Fruit fly (Drosophila melanogaster) whole organism, embryonic: ENCODE results near the gene Tet.

Experiments
- BEAF-32 ChIP-seq: fragments of 200-800 bp; sonication (Bioruptor generic); optimal IDR thresholded peaks from 3 replicates; lab custom pipeline; 2017; ENCODE audit warnings: missing biosample characterization, missing genetic modification characterization, mild to moderate bottlenecking, moderate library complexity, missing genetic modification reagents
- Bgb ChIP-seq: fragments of 200-800 bp; sonication (Bioruptor generic); IDR thresholded peaks from 2 replicates; pipeline ENCODE4 v1.3.6; 2022; ENCODE audit warnings: missing biosample characterization, missing genetic modification characterization; ENCODE audit not compliant: partially characterized antibody
- CG10147 ChIP-seq: fragments of 200-800 bp; sonication (Bioruptor generic); optimal IDR thresholded peaks from 2 replicates; lab custom pipeline; 2019; ENCODE audit warnings: missing biosample characterization, mild to moderate bottlenecking, missing genetic modification characterization, moderate library complexity
- CG10366 ChIP-seq: fragments of 200-800 bp; sonication (Bioruptor generic); IDR thresholded peaks from 2 replicates; pipeline ENCODE4 v1.3.6; 2022; ENCODE audit warnings: missing biosample characterization, missing genetic modification characterization
- CG10979 ChIP-seq: fragments of 200-800 bp; sonication (Bioruptor generic); optimal IDR thresholded peaks from 2 replicates; lab custom pipeline; 2018; ENCODE audit warnings: missing biosample characterization, mild to moderate bottlenecking, missing genetic modification characterization, moderate library complexity
- CG13123 ChIP-seq: fragments of 200-800 bp; sonication (Bioruptor generic); optimal IDR thresholded peaks from 2 replicates; lab custom pipeline; 2016; ENCODE audit warnings: missing biosample characterization, missing genetic modification characterization
- CG13287 ChIP-seq: fragments of 200-800 bp; sonication (Bioruptor generic); IDR thresholded peaks from 2 replicates; pipeline ENCODE4 v1.3.6; 2022; ENCODE audit warnings: missing biosample characterization, missing genetic modification characterization; ENCODE audit not compliant: partially characterized antibody
- CG13296 ChIP-seq: fragments of 200-800 bp; sonication (Bioruptor generic); optimal IDR thresholded peaks from 3 replicates; lab custom pipeline; 2018; ENCODE audit warnings: missing biosample characterization, mild to moderate bottlenecking, missing genetic modification characterization
- CG14710 ChIP-seq: fragments of 200-800 bp; sonication (Bioruptor generic); optimal IDR thresholded peaks from 3 replicates; lab custom pipeline; 2019; ENCODE audit warnings: missing biosample characterization, mild to moderate bottlenecking, missing genetic modification characterization, moderate library complexity
- CG2120 ChIP-seq: fragments of 200-800 bp; sonication (Bioruptor generic); optimal IDR thresholded peaks from 3 replicates; lab custom pipeline; 2016; ENCODE audit warnings: missing biosample characterization, missing genetic modification characterization
- CG30403 ChIP-seq: fragments of 200-800 bp; sonication (Bioruptor generic); optimal IDR thresholded peaks from 3 replicates; lab custom pipeline; 2016; ENCODE audit warnings: missing biosample characterization, missing genetic modification characterization
- CG31224 ChIP-seq: fragments of 200-800 bp; sonication (Bioruptor generic); IDR thresholded peaks from 2 replicates; pipeline ENCODE4 v1.3.6; 2022; ENCODE audit warnings: missing biosample characterization, missing genetic modification characterization
- CG33557 ChIP-seq: fragments of 200-800 bp; sonication (Bioruptor generic); optimal IDR thresholded peaks from 2 replicates; lab custom pipeline; 2019; ENCODE audit warnings: missing biosample characterization, mild to moderate bottlenecking, missing genetic modification characterization, moderate library complexity
- CG3838 ChIP-seq: fragments of 200-800 bp; sonication (Bioruptor generic); optimal IDR thresholded peaks from 3 replicates; lab custom pipeline; 2016; ENCODE audit warnings: missing biosample characterization, missing genetic modification characterization
- CG43689 ChIP-seq: fragments of 200-800 bp; sonication (Bioruptor generic); IDR thresholded peaks from 2 replicates; pipeline ENCODE4 v1.3.6; 2022; ENCODE audit warnings: missing biosample characterization, missing genetic modification characterization
- CG4424 ChIP-seq: fragments of 200-800 bp; sonication (Bioruptor generic); optimal IDR thresholded peaks from 3 replicates; lab custom pipeline; 2016; ENCODE audit warnings: missing biosample characterization, missing genetic modification characterization
- CG6813 ChIP-seq: fragments of 200-800 bp; sonication (Bioruptor generic); optimal IDR thresholded peaks from 2 replicates; lab custom pipeline; 2017; ENCODE audit warnings: missing biosample characterization, missing genetic modification characterization, mild to moderate bottlenecking, moderate library complexity, missing genetic modification reagents
- CG6854 ChIP-seq: fragments of 200-800 bp; sonication (Bioruptor generic); optimal IDR thresholded peaks from 3 replicates; lab custom pipeline; 2017; ENCODE audit warnings: missing biosample characterization, mild to moderate bottlenecking, missing genetic modification characterization
- CG7271 ChIP-seq: fragments of 200-800 bp; sonication (Bioruptor generic); optimal IDR thresholded peaks from 2 replicates; lab custom pipeline; 2018; ENCODE audit warnings: missing biosample characterization, mild to moderate bottlenecking, missing genetic modification characterization, moderate library complexity
- CG7357 ChIP-seq: fragments of 200-800 bp; sonication (Bioruptor generic); IDR thresholded peaks from 3 replicates; pipeline ENCODE4 v1.3.6; 2022; ENCODE audit warnings: missing biosample characterization, missing genetic modification characterization
- CG7556 ChIP-seq: fragments of 200-800 bp; sonication (Bioruptor generic); optimal IDR thresholded peaks from 2 replicates; lab custom pipeline; 2017; ENCODE audit warnings: missing biosample characterization, mild to moderate bottlenecking, missing genetic modification characterization
- CG8359 ChIP-seq: fragments of 200-800 bp; sonication (Bioruptor generic); optimal IDR thresholded peaks from 2 replicates; lab custom pipeline; 2017; ENCODE audit warnings: missing biosample characterization, mild to moderate bottlenecking, missing genetic modification characterization, borderline replicate concordance
- CG9215 ChIP-seq: fragments of 200-800 bp; sonication (Bioruptor generic); IDR thresholded peaks from 2 replicates; pipeline ENCODE4 v1.3.6; 2022; ENCODE audit warnings: missing biosample characterization, missing genetic modification characterization
- Dbx ChIP-seq: fragments of 200-800 bp; sonication (Bioruptor generic); IDR thresholded peaks from 3 replicates; pipeline ENCODE4 v1.3.6; 2022; ENCODE audit warnings: missing biosample characterization, missing genetic modification characterization
- Fer3 ChIP-seq: fragments of 200-800 bp; sonication (Bioruptor generic); optimal IDR thresholded peaks from 2 replicates; lab custom pipeline; 2018; ENCODE audit warnings: missing biosample characterization, mild to moderate bottlenecking, missing genetic modification characterization, moderate library complexity
- HLH4C ChIP-seq: fragments of 200-800 bp; sonication (Bioruptor generic); IDR thresholded peaks from 3 replicates; pipeline ENCODE4 v1.3.6; 2022; ENCODE audit warnings: missing biosample characterization, missing genetic modification characterization; ENCODE audit not compliant: partially characterized antibody
- Hey ChIP-seq: fragments of 200-800 bp; sonication (Bioruptor generic); optimal IDR thresholded peaks from 3 replicates; lab custom pipeline; 2018; ENCODE audit warnings: missing biosample characterization, mild to moderate bottlenecking, missing genetic modification characterization
- Mes4 ChIP-seq: fragments of 200-800 bp; sonication (Bioruptor generic); optimal IDR thresholded peaks from 2 replicates; lab custom pipeline; 2016; ENCODE audit warnings: missing biosample characterization, missing genetic modification characterization
- Oli ChIP-seq: fragments of 200-800 bp; sonication (Bioruptor generic); optimal IDR thresholded peaks from 2 replicates; lab custom pipeline; 2018; ENCODE audit warnings: missing biosample characterization, mild to moderate bottlenecking, missing genetic modification characterization, moderate library complexity
- Opbp ChIP-seq: fragments of 200-800 bp; sonication (Bioruptor generic); IDR thresholded peaks from 3 replicates; pipeline ENCODE4 v1.3.6; 2022; ENCODE audit warnings: missing biosample characterization, missing genetic modification characterization; ENCODE audit not compliant: partially characterized antibody
- Sin3A ChIP-seq: fragments of >200 bp; optimal IDR thresholded peaks from 2 replicates; lab custom pipeline; 2018
- Sry-δ ChIP-seq: fragments of 200-800 bp; sonication (Bioruptor generic); optimal IDR thresholded peaks from 2 replicates; lab custom pipeline; 2016; ENCODE audit warnings: missing biosample characterization, missing genetic modification characterization
- ap ChIP-seq: fragments of 200-800 bp; sonication (Bioruptor generic); IDR thresholded peaks from 2 replicates; pipeline ENCODE4 v1.3.6; 2022; ENCODE audit warnings: missing biosample characterization, missing genetic modification characterization
- bab2 ChIP-seq: fragments of 200-800 bp; sonication (Bioruptor generic); optimal IDR thresholded peaks from 2 replicates; lab custom pipeline; 2016; ENCODE audit warnings: missing biosample characterization, missing genetic modification characterization
- br ChIP-seq: fragments of >200 bp; optimal IDR thresholded peaks from 2 replicates; lab custom pipeline; 2017
- cas ChIP-seq: fragments of 200-800 bp; sonication (Bioruptor generic); IDR thresholded peaks from 2 replicates; pipeline ENCODE4 v1.3.6; 2022; ENCODE audit warnings: missing biosample characterization, missing genetic modification characterization
- dmrt99B ChIP-seq: fragments of 200-800 bp; sonication (Bioruptor generic); optimal IDR thresholded peaks from 2 replicates; lab custom pipeline; 2018; ENCODE audit warnings: missing biosample characterization, mild to moderate bottlenecking, missing genetic modification characterization, moderate library complexity
- ems ChIP-seq: fragments of 200-800 bp; sonication (Bioruptor generic); optimal IDR thresholded peaks from 3 replicates; lab custom pipeline; 2016; ENCODE audit warnings: missing biosample characterization, missing genetic modification characterization
- eyg ChIP-seq: fragments of 200-800 bp; sonication (Bioruptor generic); optimal IDR thresholded peaks from 3 replicates; lab custom pipeline; 2016; ENCODE audit warnings: missing biosample characterization, missing genetic modification characterization
- fru ChIP-seq: fragments of >200 bp; optimal IDR thresholded peaks from 2 replicates; lab custom pipeline; 2017
- hb ChIP-seq: fragments of 200-800 bp; sonication (Bioruptor generic); IDR thresholded peaks from 3 replicates; pipeline ENCODE4 v1.3.6; 2022; ENCODE audit warnings: missing biosample characterization, missing genetic modification characterization; ENCODE audit not compliant: partially characterized antibody
- jing ChIP-seq: fragments of 200-800 bp; sonication (Bioruptor generic); optimal IDR thresholded peaks from 2 replicates; lab custom pipeline; 2018; ENCODE audit warnings: missing biosample characterization, mild to moderate bottlenecking, missing genetic modification characterization
- klu ChIP-seq: fragments of 200-800 bp; sonication (Bioruptor generic); IDR thresholded peaks from 2 replicates; pipeline ENCODE4 v1.3.6; 2022; ENCODE audit warnings: missing biosample characterization, missing genetic modification characterization
- oc ChIP-seq: fragments of 200-800 bp; sonication (Bioruptor generic); optimal IDR thresholded peaks from 2 replicates; lab custom pipeline; 2018; ENCODE audit warnings: missing biosample characterization, mild to moderate bottlenecking, missing genetic modification characterization, moderate library complexity
- pho ChIP-seq: fragments of 200-800 bp; sonication (Bioruptor generic); optimal IDR thresholded peaks from 2 replicates; lab custom pipeline; 2016; ENCODE audit warnings: missing biosample characterization, missing genetic modification characterization
- psq ChIP-seq: fragments of 200-800 bp; sonication (Bioruptor generic); optimal IDR thresholded peaks from 2 replicates; lab custom pipeline; 2017; ENCODE audit warnings: missing biosample characterization, missing genetic modification characterization
- scrt ChIP-seq: fragments of 200-800 bp; sonication (Bioruptor generic); optimal IDR thresholded peaks from 2 replicates; lab custom pipeline; 2018; ENCODE audit warnings: missing biosample characterization, mild to moderate bottlenecking, missing genetic modification characterization, moderate library complexity
- so ChIP-seq: fragments of 200-800 bp; sonication (Bioruptor generic); IDR thresholded peaks from 3 replicates; pipeline ENCODE4 v1.3.6; 2022; ENCODE audit warnings: missing biosample characterization, missing genetic modification characterization
- trh ChIP-seq: fragments of 200-800 bp; sonication (Bioruptor generic); optimal IDR thresholded peaks from 2 replicates; lab custom pipeline; 2016; ENCODE audit warnings: missing biosample characterization, missing genetic modification characterization
- yki ChIP-seq: fragments of >200 bp; optimal IDR thresholded peaks from 3 replicates; lab custom pipeline; 2018
- zen ChIP-seq: fragments of 200-800 bp; sonication (Bioruptor generic); optimal IDR thresholded peaks from 3 replicates; lab custom pipeline; 2018; ENCODE audit warnings: missing biosample characterization, mild to moderate bottlenecking, missing genetic modification characterization, moderate library complexity

Gene Tet

DNA sequence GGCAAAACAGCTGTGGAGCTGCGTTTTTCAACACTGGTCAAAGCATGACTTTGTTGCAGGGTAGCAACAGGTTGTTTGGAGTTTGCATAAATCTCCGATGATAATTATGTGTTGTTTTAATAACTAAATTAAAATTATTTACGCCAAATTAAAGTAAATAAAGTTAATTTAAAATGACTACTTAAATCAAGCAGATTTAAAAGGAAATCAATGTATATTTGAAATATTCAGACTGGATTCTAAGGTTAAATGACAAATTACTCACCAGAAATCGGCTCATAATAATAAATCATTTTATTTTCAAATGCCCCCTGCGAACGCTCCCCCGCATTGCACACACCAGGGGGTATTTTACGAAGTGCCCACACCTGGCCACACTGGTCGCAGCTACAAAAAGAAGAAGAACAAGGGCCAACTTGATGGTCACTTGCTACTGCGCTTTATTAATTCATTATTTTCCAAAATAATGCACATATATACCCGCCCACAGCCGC is 104.9 kb downstream of the Tet start, which contains the start of the genes CG12093 and Atg2 (continued):
- peak; percentile 80 for TF ChIP-seq bab2 (GFP tag; lab: Kevin White, UChicago)
- peak; percentile 45; the same call in 1 of the 2 replicates for TF ChIP-seq Bgb
- no peak for TF ChIP-seq HLH4C (GFP tag; lab: Robert Waterston, UW)
- TF ChIP-seq klu (GFP tag; lab: Robert Waterston, UW), result peak; percentile 96
- peak; percentile 87 for TF ChIP-seq zen (tag; lab: Kevin White, UChicago)
- peak; percentile 66 for TF ChIP-seq CG3838 (GFP tag; lab: Kevin White, UChicago)
- peak; percentile 89 for TF ChIP-seq so (GFP tag; lab: Robert Waterston, UW)
- peak; percentile 44 for TF ChIP-seq Sry-δ
- TF ChIP-seq CG9215 (GFP tag; lab: Robert Waterston, UW), result peak; percentile 94
- TF ChIP-seq Hey (tag; lab: Kevin White, UChicago), result peak; percentile 55
- no peak for TF ChIP-seq hb (GFP tag; lab: Robert Waterston, UW)
- TF ChIP-seq Oli (tag; lab: Kevin White, UChicago), result peak; percentile 92
- TF ChIP-seq br (lab: Kevin White, UChicago), result no peak
- peak; percentile 95 for TF ChIP-seq Fer3 (tag; lab: Kevin White, UChicago)
- TF ChIP-seq oc (tag; lab: Kevin White, UChicago), result peak; percentile 87
- TF ChIP-seq Opbp (GFP tag; lab: Robert Waterston, UW), result peak; percentile 46; the same call in 1 of the 3 replicates
- TF ChIP-seq CG33557 (GFP tag; lab: Kevin White, UChicago), result peak; percentile 86
- TF ChIP-seq CG10366 (GFP tag; lab: Robert Waterston, UW), result peak; percentile 94
- peak; percentile 77 for TF ChIP-seq jing (GFP tag; lab: Kevin White, UChicago)
- peak; percentile 89 for TF ChIP-seq CG13123 (GFP tag; lab: Kevin White, UChicago)
- peak; percentile 48 for TF ChIP-seq BEAF-32 (GFP tag; lab: Kevin White, UChicago)
- TF ChIP-seq CG7357, result peak; percentile 86
- TF ChIP-seq ap (GFP tag; lab: Robert Waterston, UW), result peak; percentile 92
- peak; percentile 55 for TF ChIP-seq CG8359 (GFP tag; lab: Kevin White, UChicago)
- peak; percentile 88 for TF ChIP-seq CG43689 (GFP tag; lab: Robert Waterston, UW)
- TF ChIP-seq CG10147 (GFP tag; lab: Kevin White, UChicago), result peak; percentile 83
- TF ChIP-seq Dbx, result peak; percentile 94
- peak; percentile 92 for TF ChIP-seq CG7556 (GFP tag; lab: Kevin White, UChicago)
- no peak for TF ChIP-seq yki (lab: Kevin White, UChicago)
- peak; percentile 8 for TF ChIP-seq eyg (GFP tag; lab: Kevin White, UChicago)
- TF ChIP-seq dmrt99B (tag; lab: Kevin White, UChicago), result peak; percentile 91
- TF ChIP-seq trh (GFP tag; lab: Kevin White, UChicago), result peak; percentile 78
- peak; percentile 41 for TF ChIP-seq CG6854
- peak; percentile 95 for TF ChIP-seq CG2120 (GFP tag; lab: Kevin White, UChicago)
- peak; percentile 79 for TF ChIP-seq Sin3A (lab: Kevin White, UChicago)
- peak; percentile 83 for TF ChIP-seq ems
- TF ChIP-seq CG10979 (tag; lab: Kevin White, UChicago), result peak; percentile 81
- TF ChIP-seq CG4424 (GFP tag; lab: Kevin White, UChicago), result peak; percentile 92
- peak; percentile 89 for TF ChIP-seq CG14710 (tag; lab: Kevin White, UChicago)
- peak; percentile 16 for TF ChIP-seq Mes4 (GFP tag; lab: Kevin White, UChicago)
- TF ChIP-seq scrt (GFP tag; lab: Kevin White, UChicago), result peak; percentile 90
- peak; percentile 89 for TF ChIP-seq cas (GFP tag; lab: Robert Waterston, UW)
- peak; percentile 64 for TF ChIP-seq CG6813
- peak; percentile 83 for TF ChIP-seq psq (GFP tag; lab: Kevin White, UChicago)
- TF ChIP-seq fru (lab: Kevin White, UChicago), result no peak
- 0 out of 2 replicates have a peak, but pooled peaks have one; percentile 29 for TF ChIP-seq CG13287 (GFP tag; lab: Robert Waterston, UW)
- peak; percentile 89 for TF ChIP-seq CG31224 (GFP tag; lab: Robert Waterston, UW)
- peak; percentile 88 for TF ChIP-seq CG13296 (GFP tag; lab: Kevin White, UChicago)
- TF ChIP-seq CG7271 (tag; lab: Kevin White, UChicago), result peak; percentile 36
- peak; percentile 97 for TF ChIP-seq CG30403 (GFP tag; lab: Kevin White, UChicago)
- peak; percentile 86 for TF ChIP-seq pho (GFP tag; lab: Kevin White, UChicago)
